Worm (Caenorhabditis elegans) whole organism, L4/young adult: ENCODE measurements around the gene idpa-3.

Source experiments
- W03F9.2 ChIP-seq: fragments of 150-350 bp; optimal IDR thresholded peaks from 2 replicates; lab custom pipeline; 2014; ENCODE audit warnings: missing biosample characterization, missing genetic modification characterization
- him-1 ChIP-seq: sonication (generic microtip); optimal IDR thresholded peaks from 2 replicates; lab custom pipeline; 2016; ENCODE audit warnings: missing genotype, missing genetic modification reagents, missing genetic modification characterization, missing compliant biosample characterization

DNA sequence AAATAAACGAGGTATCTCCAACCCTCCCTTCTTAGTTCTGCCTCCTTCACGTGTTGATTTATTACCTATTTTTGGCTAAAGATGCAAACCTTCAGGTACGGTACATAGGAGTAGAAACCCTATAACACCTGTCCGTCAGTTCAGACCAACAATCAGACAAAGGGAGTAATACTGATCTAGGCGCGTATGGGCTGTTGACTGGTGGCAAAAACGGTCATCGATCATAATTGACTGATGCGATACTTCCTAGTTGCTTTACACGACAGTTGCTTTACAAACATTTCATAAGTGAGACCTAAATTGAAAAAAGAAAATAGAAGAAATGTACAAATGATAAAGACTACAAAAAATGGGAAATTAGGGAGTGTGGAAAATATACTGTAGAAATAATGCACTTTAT is 13.9 kb downstream of the idpa-3 start:
- no peak for TF ChIP-seq W03F9.2 (tag; lab: Kevin White, UChicago)
- no peak for TF ChIP-seq him-1 (tag; lab: Kevin White, UChicago)
